Fruit fly (Drosophila melanogaster): ENCODE data around the gene CG5928.

CG5928 gene

dm6 chrX:6109872-6110271 lies 42.1 kb downstream of the CG5928 start:
- TF ChIP-seq usp (GFP tag; optimal IDR thresholded peaks at IDR 0.05) (no peak), pan (optimal IDR thresholded peaks at IDR 0.05) (no peak), CG8478 (optimal IDR thresholded peaks at IDR 0.05) (no peak), EcR (GFP tag; optimal IDR thresholded peaks at IDR 0.05) (no peak), Dll (optimal IDR thresholded peaks at IDR 0.05) (no peak), psq (optimal IDR thresholded peaks at IDR 0.05) (no peak)
